Fruit fly (Drosophila melanogaster): ENCODE data around the gene CG17593.

The CG17593 gene

dm6 chr2L:3538564-3539411 is 24.1 kb downstream of the CG17593 start, which contains the start of gene drm:
drm (plus strand) TSS chr2L:3539247.
- no peak for TF ChIP-seq CG32264 (GFP tag; optimal IDR thresholded peaks at IDR 0.05)
- TF ChIP-seq Vsx2 (GFP tag; optimal IDR thresholded peaks at IDR 0.05; ENCODE audit: partially characterized antibody): peak; percentile 85
- peak; percentile 78 for TF ChIP-seq Dif (GFP tag; optimal IDR thresholded peaks at IDR 0.05; ENCODE audit: partially characterized antibody)
- TF ChIP-seq sv (GFP tag; optimal IDR thresholded peaks at IDR 0.05): no peak
- no peak for TF ChIP-seq sage (GFP tag; optimal IDR thresholded peaks at IDR 0.05)
- TF ChIP-seq dl (GFP tag; optimal IDR thresholded peaks at IDR 0.05; ENCODE audit: insufficient read depth in 1 of 2, partially characterized antibody in 2 of 2): peak in 1 of 2 experiments; percentile 38

dm6 chr2L:3539412-3539743 is 24.7 kb downstream of the CG17593 start:
- no peak for TF ChIP-seq GATAd (GFP tag; optimal IDR thresholded peaks at IDR 0.05)
- no peak for TF ChIP-seq sv (GFP tag; optimal IDR thresholded peaks at IDR 0.05)
- TF ChIP-seq fru (GFP tag; optimal IDR thresholded peaks at IDR 0.05): no peak
- TF ChIP-seq foxo (GFP tag; optimal IDR thresholded peaks at IDR 0.05): no peak
- TF ChIP-seq rgr (GFP tag; optimal IDR thresholded peaks at IDR 0.05): no peak
- no peak for TF ChIP-seq CrebA (GFP tag; optimal IDR thresholded peaks at IDR 0.05; ENCODE audit: borderline replicate concordance)
- TF ChIP-seq Rel (GFP tag; optimal IDR thresholded peaks at IDR 0.05): no peak
- TF ChIP-seq Rel (tag; optimal IDR thresholded peaks at IDR 0.05): no peak
- no peak for TF ChIP-seq N (GFP tag; optimal IDR thresholded peaks at IDR 0.05)
- no peak for TF ChIP-seq Abd-B (GFP tag; optimal IDR thresholded peaks at IDR 0.05)
- TF ChIP-seq Dif (GFP tag; optimal IDR thresholded peaks at IDR 0.05; ENCODE audit: partially characterized antibody): no peak

dm6 chr2L:3539996-3540395 is 25.3 kb downstream of the CG17593 start:
- TF ChIP-seq Dif (GFP tag; optimal IDR thresholded peaks at IDR 0.05; ENCODE audit: partially characterized antibody) (peak; percentile 43), Vsx2 (GFP tag; optimal IDR thresholded peaks at IDR 0.05; ENCODE audit: partially characterized antibody) (peak; percentile 23), Rel (GFP tag; optimal IDR thresholded peaks at IDR 0.05) (no peak), Rel (tag; optimal IDR thresholded peaks at IDR 0.05) (peak; percentile 11), CG32264 (GFP tag; optimal IDR thresholded peaks at IDR 0.05) (no peak), psq (GFP tag; optimal IDR thresholded peaks at IDR 0.05) (peak; percentile 39), lola (GFP tag; optimal IDR thresholded peaks at IDR 0.05) (no peak)

dm6 chr2L:3543062-3543461 is 28.4 kb downstream of the CG17593 start:
- TF ChIP-seq CG32264 (GFP tag; optimal IDR thresholded peaks at IDR 0.05): no peak
- peak; percentile 9 for TF ChIP-seq Sp1 (GFP tag; optimal IDR thresholded peaks at IDR 0.05)
- TF ChIP-seq Jra (GFP tag; optimal IDR thresholded peaks at IDR 0.05): no peak
- TF ChIP-seq pan (optimal IDR thresholded peaks at IDR 0.05): no peak
- TF ChIP-seq lola (GFP tag; optimal IDR thresholded peaks at IDR 0.05): no peak
- peak; percentile 37 for TF ChIP-seq h (GFP tag; optimal IDR thresholded peaks at IDR 0.05)
- no peak for TF ChIP-seq rgr (GFP tag; optimal IDR thresholded peaks at IDR 0.05)
- TF ChIP-seq OdsH (GFP tag; optimal IDR thresholded peaks at IDR 0.05): no peak
- no peak for TF ChIP-seq tai (GFP tag; optimal IDR thresholded peaks at IDR 0.05)
- no peak for TF ChIP-seq sage (GFP tag; optimal IDR thresholded peaks at IDR 0.05)
- peak in 1 of 2 experiments; percentile 17 for TF ChIP-seq foxo (GFP tag; optimal IDR thresholded peaks at IDR 0.05)
- no peak for TF ChIP-seq CrebA (GFP tag; optimal IDR thresholded peaks at IDR 0.05; ENCODE audit: borderline replicate concordance)
- TF ChIP-seq Abd-B (GFP tag; optimal IDR thresholded peaks at IDR 0.05): no peak
- no peak for TF ChIP-seq dsf (GFP tag; optimal IDR thresholded peaks at IDR 0.05; ENCODE audit: borderline replicate concordance)
- TF ChIP-seq HLH106 (tag; optimal IDR thresholded peaks at IDR 0.05): peak; percentile 55
- no peak for TF ChIP-seq dl (GFP tag; optimal IDR thresholded peaks at IDR 0.05; ENCODE audit: insufficient read depth in 1 of 2, partially characterized antibody in 2 of 2)
- no peak for TF ChIP-seq jim (GFP tag; optimal IDR thresholded peaks at IDR 0.05)
- no peak for TF ChIP-seq psq (GFP tag; optimal IDR thresholded peaks at IDR 0.05)
- no peak for TF ChIP-seq Dfd (GFP tag; optimal IDR thresholded peaks at IDR 0.05)
- no peak for TF ChIP-seq Myc (optimal IDR thresholded peaks at IDR 0.05)
- TF ChIP-seq Hnf4 (GFP tag; optimal IDR thresholded peaks at IDR 0.05): peak; percentile 12
- TF ChIP-seq Mio (GFP tag; optimal IDR thresholded peaks at IDR 0.05): no peak
- TF ChIP-seq Hr83 (GFP tag; optimal IDR thresholded peaks at IDR 0.05; ENCODE audit: poor library complexity, severe bottlenecking): no peak
- TF ChIP-seq N (GFP tag; optimal IDR thresholded peaks at IDR 0.05): no peak
- TF ChIP-seq brk (GFP tag; optimal IDR thresholded peaks at IDR 0.05): no peak
- TF ChIP-seq Vsx2 (GFP tag; optimal IDR thresholded peaks at IDR 0.05; ENCODE audit: partially characterized antibody): no peak
- peak; percentile 30 for TF ChIP-seq fru (GFP tag; optimal IDR thresholded peaks at IDR 0.05)
- TF ChIP-seq woc (GFP tag; optimal IDR thresholded peaks at IDR 0.05): no peak
- no peak for TF ChIP-seq Dif (GFP tag; optimal IDR thresholded peaks at IDR 0.05; ENCODE audit: partially characterized antibody)
